Worm (Caenorhabditis elegans) whole organism, young adult: ENCODE results near the gene msp-76.

Experiments used
- B0019.2 ChIP-seq: fragments of 200-800 bp; sonication (Bioruptor generic); conservative IDR thresholded peaks from 2 replicates; pipeline ENCODE4 v1.3.6; 2022; ENCODE audit warnings: missing genetic modification reagents, missing genetic modification characterization, missing compliant biosample characterization
- B0035.1 ChIP-seq: sonication (generic microtip); optimal IDR thresholded peaks from 2 replicates; lab custom pipeline; 2016; ENCODE audit warnings: missing genetic modification characterization, mild to moderate bottlenecking, missing compliant biosample characterization, missing genotype, missing genetic modification reagents
- B0336.3 ChIP-seq: fragments of 200-800 bp; sonication (Bioruptor generic); IDR thresholded peaks from 2 replicates; pipeline ENCODE4 v1.3.6; 2022; ENCODE audit warnings: missing genetic modification characterization, missing compliant biosample characterization
- D2030.7 ChIP-seq: fragments of 200-800 bp; sonication (Bioruptor generic); IDR thresholded peaks from 2 replicates; pipeline ENCODE4 v1.3.6; 2022; ENCODE audit warnings: missing genetic modification reagents, missing genetic modification characterization, missing compliant biosample characterization
- F22D6.2 ChIP-seq: sonication (generic microtip); optimal IDR thresholded peaks from 2 replicates; lab custom pipeline; 2016; ENCODE audit warnings: mild to moderate bottlenecking, missing genetic modification characterization, missing compliant biosample characterization
- F33H1.4 ChIP-seq: fragments of 200-800 bp; sonication (Bioruptor generic); IDR thresholded peaks from 2 replicates; pipeline ENCODE4 v1.3.6; 2022; ENCODE audit warnings: missing genetic modification reagents, missing genetic modification characterization, missing compliant biosample characterization
- F39B2.1 ChIP-seq: fragments of 200-800 bp; sonication (Bioruptor generic); IDR thresholded peaks from 2 replicates; pipeline ENCODE4 v1.3.6; 2022; ENCODE audit warnings: missing genetic modification reagents, missing genetic modification characterization, missing compliant biosample characterization
- Y53F4B.3 ChIP-seq: fragments of 200-800 bp; sonication (Bioruptor generic); IDR thresholded peaks from 2 replicates; pipeline ENCODE4 v1.3.6; 2022; ENCODE audit warnings: missing genetic modification reagents, missing genetic modification characterization, missing compliant biosample characterization
- Y53G8AR.9 ChIP-seq: fragments of 200-800 bp; sonication (Bioruptor generic); conservative IDR thresholded peaks from 2 replicates; pipeline ENCODE4 v1.3.6; 2022; ENCODE audit warnings: missing genetic modification reagents, missing genetic modification characterization, missing compliant biosample characterization
- aptf-3 ChIP-seq: fragments of 200-800 bp; sonication (Bioruptor generic); IDR thresholded peaks from 2 replicates; pipeline ENCODE4 v1.3.6; 2022; ENCODE audit warnings: missing genetic modification characterization, missing compliant biosample characterization
- atf-7 ChIP-seq: sonication (generic microtip); optimal IDR thresholded peaks from 2 replicates; lab custom pipeline; 2017; ENCODE audit warnings: mild to moderate bottlenecking, missing genetic modification characterization, missing compliant biosample characterization
- attf-5 ChIP-seq: fragments of 200-800 bp; sonication (Bioruptor generic); optimal IDR thresholded peaks from 2 replicates; lab custom pipeline; 2018; ENCODE audit warnings: mild to moderate bottlenecking, missing genetic modification characterization, missing compliant biosample characterization
- cebp-1 ChIP-seq, 2 experiments: fragments of 200-800 bp in 1 of 2; sonication (Bioruptor generic) in 1 of 2; sonication (generic microtip) in 1 of 2; IDR thresholded peaks in 1 of 2; optimal IDR thresholded peaks in 1 of 2; 2 replicates each; pipeline versions ENCODE4 v1.3.6 to Lab custom; 2017 to 2022; ENCODE audit warnings: missing compliant biosample characterization in 2 of 2, missing genetic modification characterization in 2 of 2, mild to moderate bottlenecking in 1 of 2, missing genetic modification reagents in 1 of 2, moderate library complexity in 1 of 2
- ceh-100 ChIP-seq: fragments of 200-800 bp; sonication (Bioruptor generic); IDR thresholded peaks from 2 replicates; pipeline ENCODE4 v1.3.6; 2022; ENCODE audit warnings: missing genetic modification reagents, missing genetic modification characterization, missing compliant biosample characterization
- ceh-79 ChIP-seq: sonication (generic microtip); optimal IDR thresholded peaks from 2 replicates; lab custom pipeline; 2017; ENCODE audit warnings: mild to moderate bottlenecking, missing genetic modification characterization, missing compliant biosample characterization
- chd-7 ChIP-seq: sonication (generic microtip); optimal IDR thresholded peaks from 2 replicates; lab custom pipeline; 2016; ENCODE audit warnings: mild to moderate bottlenecking, missing genetic modification characterization, moderate library complexity, missing compliant biosample characterization
- dpl-1 ChIP-seq: fragments of 150-350 bp; optimal IDR thresholded peaks from 2 replicates; lab custom pipeline; 2014; ENCODE audit warnings: missing biosample characterization, missing genetic modification reagents, missing genetic modification characterization
- efl-1 ChIP-seq: fragments of 150-350 bp; optimal IDR thresholded peaks from 2 replicates; lab custom pipeline; 2014; ENCODE audit warnings: missing biosample characterization, missing genetic modification reagents, missing genetic modification characterization
- egl-18 ChIP-seq: fragments of 200-800 bp; sonication (Bioruptor generic); IDR thresholded peaks from 2 replicates; pipeline ENCODE4 v1.3.6; 2022; ENCODE audit warnings: missing genetic modification reagents, missing genetic modification characterization, missing compliant biosample characterization
- ets-4 ChIP-seq: fragments of 200-800 bp; sonication (Bioruptor generic); optimal IDR thresholded peaks from 2 replicates; lab custom pipeline; 2018; ENCODE audit warnings: mild to moderate bottlenecking, missing genetic modification characterization, missing compliant biosample characterization
- hlh-12 ChIP-seq: sonication (generic microtip); optimal IDR thresholded peaks from 2 replicates; lab custom pipeline; 2016; ENCODE audit warnings: missing genetic modification characterization, missing compliant biosample characterization
- hmg-1.2 ChIP-seq: fragments of 200-800 bp; sonication (Bioruptor generic); IDR thresholded peaks from 2 replicates; pipeline ENCODE4 v1.3.6; 2022; ENCODE audit warnings: missing genetic modification reagents, missing genetic modification characterization, missing compliant biosample characterization
- hrde-1 ChIP-seq: sonication (generic microtip); optimal IDR thresholded peaks from 2 replicates; lab custom pipeline; 2016; ENCODE audit warnings: missing genetic modification characterization, mild to moderate bottlenecking, missing compliant biosample characterization, moderate library complexity, missing genotype, missing genetic modification reagents, borderline replicate concordance
- let-607 ChIP-seq, 2 experiments: fragments of 200-800 bp in 1 of 2; sonication (Bioruptor generic) in 1 of 2; sonication (generic microtip) in 1 of 2; optimal IDR thresholded peaks; 2 replicates each; lab custom pipeline; 2016 to 2018; ENCODE audit warnings: mild to moderate bottlenecking in 2 of 2, missing compliant biosample characterization in 2 of 2, missing genetic modification characterization in 2 of 2, moderate library complexity in 2 of 2, missing genotype in 1 of 2
- lin-26 ChIP-seq: fragments of 200-800 bp; sonication (Bioruptor generic); IDR thresholded peaks from 2 replicates; pipeline ENCODE4 v1.3.6; 2022; ENCODE audit warnings: missing genetic modification reagents, missing genetic modification characterization, missing compliant biosample characterization
- lin-54 ChIP-seq: fragments of 200-800 bp; sonication (Bioruptor generic); optimal IDR thresholded peaks from 2 replicates; lab custom pipeline; 2018; ENCODE audit warnings: mild to moderate bottlenecking, missing genetic modification characterization, missing compliant biosample characterization
- lsl-1 ChIP-seq: fragments of 200-800 bp; sonication (Bioruptor generic); optimal IDR thresholded peaks from 2 replicates; lab custom pipeline; 2018; ENCODE audit warnings: mild to moderate bottlenecking, missing genetic modification characterization, moderate library complexity, missing compliant biosample characterization
- lsy-27 ChIP-seq: sonication (generic microtip); optimal IDR thresholded peaks from 2 replicates; lab custom pipeline; 2017; ENCODE audit warnings: missing genetic modification characterization, mild to moderate bottlenecking, missing compliant biosample characterization, antibody characterized with exemption, missing genotype, borderline replicate concordance; ENCODE audit not compliant: insufficient read depth
- madf-10 ChIP-seq: sonication (generic microtip); optimal IDR thresholded peaks from 2 replicates; lab custom pipeline; 2016; ENCODE audit warnings: mild to moderate bottlenecking, missing genetic modification characterization, missing compliant biosample characterization
- nfya-1 ChIP-seq: sonication (generic microtip); optimal IDR thresholded peaks from 2 replicates; lab custom pipeline; 2017; ENCODE audit warnings: antibody characterized with exemption, missing compliant biosample characterization, missing genetic modification characterization, borderline replicate concordance; ENCODE audit not compliant: insufficient read depth
- nfyb-1 ChIP-seq: fragments of 200-800 bp; sonication (Bioruptor generic); IDR thresholded peaks from 2 replicates; pipeline ENCODE4 v1.3.6; 2022; ENCODE audit warnings: missing genetic modification reagents, missing genetic modification characterization, missing compliant biosample characterization
- nhr-120 ChIP-seq: fragments of 200-800 bp; sonication (Bioruptor generic); IDR thresholded peaks from 2 replicates; pipeline ENCODE4 v1.3.6; 2022; ENCODE audit warnings: missing genetic modification characterization, missing compliant biosample characterization
- nhr-179 ChIP-seq: sonication (generic microtip); optimal IDR thresholded peaks from 2 replicates; lab custom pipeline; 2016; ENCODE audit warnings: mild to moderate bottlenecking, missing genetic modification characterization, missing compliant biosample characterization
- nhr-80 ChIP-seq: sonication (generic microtip); optimal IDR thresholded peaks from 2 replicates; lab custom pipeline; 2016; ENCODE audit warnings: missing genetic modification characterization, missing compliant biosample characterization
- pbrm-1 ChIP-seq: fragments of 200-800 bp; sonication (Bioruptor generic); IDR thresholded peaks from 2 replicates; pipeline ENCODE4 v1.3.6; 2022; ENCODE audit warnings: missing genetic modification reagents, missing genetic modification characterization, missing compliant biosample characterization
- unc-130 ChIP-seq: sonication (generic microtip); optimal IDR thresholded peaks from 2 replicates; lab custom pipeline; 2016; ENCODE audit warnings: missing genetic modification reagents, missing genetic modification characterization, missing compliant biosample characterization
- unc-62 ChIP-seq: fragments of 150-350 bp; optimal IDR thresholded peaks from 2 replicates; lab custom pipeline; 2014; ENCODE audit warnings: missing biosample characterization, missing genetic modification reagents, missing genetic modification characterization
- xnd-1 ChIP-seq: sonication (generic microtip); optimal IDR thresholded peaks from 2 replicates; lab custom pipeline; 2016; ENCODE audit warnings: missing genotype, missing genetic modification reagents, missing genetic modification characterization, missing compliant biosample characterization
- zim-3 ChIP-seq: sonication (generic microtip); optimal IDR thresholded peaks from 2 replicates; lab custom pipeline; 2017; ENCODE audit warnings: mild to moderate bottlenecking, missing genetic modification characterization, moderate library complexity, missing compliant biosample characterization
- ztf-28 ChIP-seq: fragments of 200-800 bp; sonication (Bioruptor generic); IDR thresholded peaks from 2 replicates; pipeline ENCODE4 v1.3.6; 2022; ENCODE audit warnings: missing genetic modification reagents, missing genetic modification characterization, missing compliant biosample characterization

The msp-76 gene

ce11 chrIV:9718396-9718795 lies 29.6 kb downstream of the msp-76 start (continued):
- TF ChIP-seq atf-7 (tag; lab: Kevin White, UChicago) (peak; percentile 18), attf-5 (GFP tag; lab: Kevin White, UChicago) (peak; percentile 74), unc-62 (no peak), nhr-80 (tag; lab: Kevin White, UChicago) (peak; percentile 94), Y53G8AR.9 (GFP tag; lab: Robert Waterston, UW) (0 out of 2 replicates have a peak, but pooled peaks have one; percentile 22), pbrm-1 (peak; percentile 35; the same call in 1 of the 2 replicates)

- no peak for TF ChIP-seq ztf-28 (GFP tag; lab: Robert Waterston, UW)
- TF ChIP-seq ceh-79 = no peak
- TF ChIP-seq Y53F4B.3 (GFP tag; lab: Robert Waterston, UW) = no peak
- TF ChIP-seq hrde-1 (tag; lab: Kevin White, UChicago) = no peak
- no peak for TF ChIP-seq ets-4
- TF ChIP-seq lin-54 (GFP tag; lab: Kevin White, UChicago) = no peak
- TF ChIP-seq hmg-1.2 (GFP tag; lab: Robert Waterston, UW) = no peak
- no peak for TF ChIP-seq hlh-12 (tag; lab: Kevin White, UChicago)
- TF ChIP-seq aptf-3 (GFP tag; lab: Robert Waterston, UW) = no peak
- TF ChIP-seq F22D6.2 (tag; lab: Kevin White, UChicago) = no peak
- no peak for TF ChIP-seq let-607 (tag; optimal IDR thresholded peaks at IDR 0.05; lab: Kevin White, UChicago)
- TF ChIP-seq B0019.2 = no peak
Measured at ce11 chrIV:9723185-9723584, 34.4 kb downstream of the msp-76 start.

- TF ChIP-seq F39B2.1 (GFP tag; lab: Robert Waterston, UW) (no peak), nhr-179 (tag; lab: Kevin White, UChicago) (no peak), madf-10 (tag; lab: Kevin White, UChicago) (no peak), lsl-1 (GFP tag; lab: Kevin White, UChicago) (no peak), lsy-27 (tag; lab: Kevin White, UChicago) (no peak), xnd-1 (tag; lab: Kevin White, UChicago) (no peak), nhr-120 (GFP tag; lab: Robert Waterston, UW) (no peak)
Measured at ce11 chrIV:9724948-9725347, 36.1 kb downstream of the msp-76 start, which contains the start of the genes nhr-138 and C28D4.18. TSS of gene nhr-138 (plus strand) at chrIV:9725251. TSS of gene C28D4.18 (plus strand) at chrIV:9725280.

- no peak for TF ChIP-seq lsy-27 (tag; lab: Kevin White, UChicago)
- no peak for TF ChIP-seq chd-7
- TF ChIP-seq nfyb-1 (GFP tag; lab: Robert Waterston, UW) = no peak
- TF ChIP-seq nfya-1 (tag; lab: Kevin White, UChicago) = no peak
- no peak for TF ChIP-seq xnd-1 (tag; lab: Kevin White, UChicago)
- TF ChIP-seq egl-18 (GFP tag; lab: Robert Waterston, UW) = no peak
- no peak for TF ChIP-seq ceh-100 (GFP tag; lab: Robert Waterston, UW)
- no peak for TF ChIP-seq lin-26
- TF ChIP-seq B0035.1 = no peak
- TF ChIP-seq efl-1 = no peak
- no peak for TF ChIP-seq F33H1.4 (GFP tag; lab: Robert Waterston, UW)
- no peak for TF ChIP-seq B0336.3 (GFP tag; lab: Robert Waterston, UW)
- TF ChIP-seq dpl-1 (GFP tag; lab: Kevin White, UChicago) = no peak
- TF ChIP-seq unc-130 (GFP tag; lab: Kevin White, UChicago) = no peak
- TF ChIP-seq cebp-1 (GFP tag; IDR thresholded peaks at IDR 0.05; lab: Robert Waterston, UW) = no peak
- no peak for TF ChIP-seq cebp-1 (tag; optimal IDR thresholded peaks at IDR 0.05; lab: Kevin White, UChicago)
- no peak for TF ChIP-seq D2030.7 (GFP tag; lab: Robert Waterston, UW)
- no peak for TF ChIP-seq zim-3 (tag; lab: Kevin White, UChicago)
Measured at ce11 chrIV:9725468-9725985, 36.7 kb downstream of the msp-76 start.
